Fruit fly (Drosophila melanogaster): ENCODE results near the gene CG7884.

CG7884 gene

dm6 chrX:19220415-19220814, at the start of gene CG7884:
Gene CG7884 (plus strand): TSS chrX:19220622.
- TF ChIP-seq CG14711 (tag; optimal IDR thresholded peaks at IDR 0.05) (no peak), Clk (GFP tag; optimal IDR thresholded peaks at IDR 0.05) (no peak), CG33017 (tag; optimal IDR thresholded peaks at IDR 0.05) (no peak), CG7101 (tag; optimal IDR thresholded peaks at IDR 0.05) (no peak), bab1 (GFP tag; optimal IDR thresholded peaks at IDR 0.05) (no peak), CG11617 (GFP tag; optimal IDR thresholded peaks at IDR 0.05) (no peak)

- no peak for TF ChIP-seq CG7101 (tag; optimal IDR thresholded peaks at IDR 0.05)
- TF ChIP-seq Mnt (GFP tag; optimal IDR thresholded peaks at IDR 0.05) = no peak
- no peak for TF ChIP-seq CG14711 (tag; optimal IDR thresholded peaks at IDR 0.05)
These were observed 49.6 kb upstream of the CG7884 start, which contains the start of gene Inx5 for dm6 chrX:19170791-19171190. Gene Inx5 (minus strand): TSS chrX:19170883.

- TF ChIP-seq Crg-1 (GFP tag; optimal IDR thresholded peaks at IDR 0.05) (no peak), CG14711 (tag; optimal IDR thresholded peaks at IDR 0.05) (no peak), kay (GFP tag; ENCODE audit: borderline replicate concordance) (no peak), ovo (GFP tag; optimal IDR thresholded peaks at IDR 0.05) (no peak), tj (GFP tag; optimal IDR thresholded peaks at IDR 0.05) (no peak), cnc (optimal IDR thresholded peaks at IDR 0.05) (no peak), bab1 (GFP tag; optimal IDR thresholded peaks at IDR 0.05) (no peak), cic (GFP tag; optimal IDR thresholded peaks at IDR 0.05) (no peak), CG1620 (GFP tag; optimal IDR thresholded peaks at IDR 0.05) (no peak), Hr96 (GFP tag; optimal IDR thresholded peaks at IDR 0.05) (no peak), toe (GFP tag; optimal IDR thresholded peaks at IDR 0.05) (no peak)
These were observed 48.5 kb upstream of the CG7884 start for dm6 chrX:19171926-19172325.

dm6 chrX:19172955-19173354, 47.5 kb upstream of the CG7884 start:
- TF ChIP-seq CG14711 (tag; optimal IDR thresholded peaks at IDR 0.05) = no peak
- TF ChIP-seq CG7101 (tag; optimal IDR thresholded peaks at IDR 0.05) = no peak
- TF ChIP-seq cic (GFP tag; optimal IDR thresholded peaks at IDR 0.05) = no peak

- TF ChIP-seq cnc (optimal IDR thresholded peaks at IDR 0.05) (no peak), CG7101 (tag; optimal IDR thresholded peaks at IDR 0.05) (no peak)
These were observed 46.3 kb upstream of the CG7884 start for dm6 chrX:19174092-19174491.

dm6 chrX:19174850-19175571, 45.4 kb upstream of the CG7884 start, which contains the start of gene CG33939:
Gene CG33939 (minus strand): TSS chrX:19174900.
- no peak for TF ChIP-seq cnc (optimal IDR thresholded peaks at IDR 0.05)
- no peak for TF ChIP-seq tj (GFP tag; optimal IDR thresholded peaks at IDR 0.05)
- TF ChIP-seq kay (GFP tag; ENCODE audit: borderline replicate concordance) = no peak
- no peak for TF ChIP-seq Crg-1 (GFP tag; optimal IDR thresholded peaks at IDR 0.05)
- no peak for TF ChIP-seq CG5204 (GFP tag; optimal IDR thresholded peaks at IDR 0.05)
- no peak for TF ChIP-seq cic (GFP tag; optimal IDR thresholded peaks at IDR 0.05)
- TF ChIP-seq bab1 (GFP tag; optimal IDR thresholded peaks at IDR 0.05) = no peak
- no peak for TF ChIP-seq CG12768 (GFP tag; optimal IDR thresholded peaks at IDR 0.05)
- TF ChIP-seq CG33017 (tag; optimal IDR thresholded peaks at IDR 0.05) = no peak
- TF ChIP-seq ovo (GFP tag; optimal IDR thresholded peaks at IDR 0.05) = no peak

dm6 chrX:19179696-19180255, 40.6 kb upstream of the CG7884 start, which contains the start of the genes CG7556 and CG7453:
Gene CG7556 (minus strand): TSS chrX:19179830.
Gene CG7453 (plus strand): TSS chrX:19180173.
- TF ChIP-seq CG14711 (tag; optimal IDR thresholded peaks at IDR 0.05) (peak; percentile 72), CG12768 (GFP tag; optimal IDR thresholded peaks at IDR 0.05) (peak; percentile 10), Hr96 (GFP tag; optimal IDR thresholded peaks at IDR 0.05) (no peak), cnc (optimal IDR thresholded peaks at IDR 0.05) (no peak), CG7101 (tag; optimal IDR thresholded peaks at IDR 0.05) (peak; percentile 65), toe (GFP tag; optimal IDR thresholded peaks at IDR 0.05) (peak; percentile 76), CG11617 (GFP tag; optimal IDR thresholded peaks at IDR 0.05) (peak; percentile 74), Mnt (GFP tag; optimal IDR thresholded peaks at IDR 0.05) (peak; percentile 66), pad (GFP tag; optimal IDR thresholded peaks at IDR 0.05) (peak; percentile 60), bab1 (GFP tag; optimal IDR thresholded peaks at IDR 0.05) (peak; percentile 81), kay (GFP tag; ENCODE audit: borderline replicate concordance) (no peak), ovo (GFP tag; optimal IDR thresholded peaks at IDR 0.05) (peak; percentile 57), cic (GFP tag; optimal IDR thresholded peaks at IDR 0.05) (peak; percentile 15), Crg-1 (GFP tag; optimal IDR thresholded peaks at IDR 0.05) (peak; percentile 63), CG1620 (GFP tag; optimal IDR thresholded peaks at IDR 0.05) (peak; percentile 76), CG5204 (GFP tag; optimal IDR thresholded peaks at IDR 0.05) (peak; percentile 81), Clk (GFP tag; optimal IDR thresholded peaks at IDR 0.05) (no peak), CG7045 (GFP tag; optimal IDR thresholded peaks at IDR 0.05) (peak; percentile 56), tj (GFP tag; optimal IDR thresholded peaks at IDR 0.05) (peak; percentile 98), CG33017 (tag; optimal IDR thresholded peaks at IDR 0.05) (no peak)
